Fruit fly (Drosophila melanogaster) whole organism, embryonic: ENCODE data around the gene CG14410.

ENCODE experiments used
- CG11093 ChIP-seq: fragments of 200-800 bp; sonication (Bioruptor generic); IDR thresholded peaks from 3 replicates; pipeline ENCODE4 v1.3.6; 2022; ENCODE audit warnings: missing biosample characterization, missing genetic modification characterization
- CG13296 ChIP-seq: fragments of 200-800 bp; sonication (Bioruptor generic); optimal IDR thresholded peaks from 3 replicates; lab custom pipeline; 2018; ENCODE audit warnings: missing biosample characterization, mild to moderate bottlenecking, missing genetic modification characterization
- CG15011 ChIP-seq: fragments of 200-800 bp; sonication (Bioruptor generic); optimal IDR thresholded peaks from 3 replicates; lab custom pipeline; 2018; ENCODE audit warnings: missing biosample characterization, mild to moderate bottlenecking, missing genetic modification characterization
- CG15073 ChIP-seq: fragments of 200-800 bp; sonication (Bioruptor generic); optimal IDR thresholded peaks from 2 replicates; lab custom pipeline; 2016; ENCODE audit warnings: missing biosample characterization, missing genetic modification characterization
- CG16815 ChIP-seq: fragments of 200-800 bp; sonication (Bioruptor generic); optimal IDR thresholded peaks from 3 replicates; lab custom pipeline; 2017; ENCODE audit warnings: missing biosample characterization, mild to moderate bottlenecking, missing genetic modification characterization
- CG17359 ChIP-seq: fragments of 200-800 bp; sonication (Bioruptor generic); optimal IDR thresholded peaks from 3 replicates; lab custom pipeline; 2018; ENCODE audit warnings: missing biosample characterization, mild to moderate bottlenecking, missing genetic modification characterization, moderate library complexity
- CG18619 ChIP-seq: fragments of 200-800 bp; sonication (Bioruptor generic); optimal IDR thresholded peaks from 3 replicates; lab custom pipeline; 2017; ENCODE audit warnings: missing biosample characterization, mild to moderate bottlenecking, missing genetic modification characterization
- CG18764 ChIP-seq: fragments of 200-800 bp; sonication (Bioruptor generic); optimal IDR thresholded peaks from 3 replicates; lab custom pipeline; 2016; ENCODE audit warnings: missing biosample characterization, missing genetic modification characterization
- CG2116 ChIP-seq: fragments of 200-800 bp; sonication (Bioruptor generic); optimal IDR thresholded peaks from 3 replicates; lab custom pipeline; 2018; ENCODE audit warnings: missing biosample characterization, mild to moderate bottlenecking, missing genetic modification characterization
- CG3995 ChIP-seq: fragments of 200-800 bp; sonication (Bioruptor generic); optimal IDR thresholded peaks from 3 replicates; lab custom pipeline; 2016; ENCODE audit warnings: missing biosample characterization, missing genetic modification characterization
- CG4282 ChIP-seq: fragments of 200-800 bp; sonication (Bioruptor generic); optimal IDR thresholded peaks from 2 replicates; lab custom pipeline; 2016; ENCODE audit warnings: missing biosample characterization, missing genetic modification characterization
- CG43689 ChIP-seq: fragments of 200-800 bp; sonication (Bioruptor generic); IDR thresholded peaks from 2 replicates; pipeline ENCODE4 v1.3.6; 2022; ENCODE audit warnings: missing biosample characterization, missing genetic modification characterization
- CG7839 ChIP-seq: fragments of 200-800 bp; sonication (Bioruptor generic); optimal IDR thresholded peaks from 3 replicates; lab custom pipeline; 2018; ENCODE audit warnings: missing biosample characterization, mild to moderate bottlenecking, missing genetic modification characterization, moderate library complexity
- CG8944 ChIP-seq: fragments of 200-800 bp; sonication (Bioruptor generic); optimal IDR thresholded peaks from 3 replicates; lab custom pipeline; 2016; ENCODE audit warnings: missing biosample characterization, missing genetic modification characterization
- CG9437 ChIP-seq: fragments of 200-800 bp; sonication (Bioruptor generic); optimal IDR thresholded peaks from 2 replicates; lab custom pipeline; 2018; ENCODE audit warnings: missing biosample characterization, mild to moderate bottlenecking, missing genetic modification characterization
- Camta ChIP-seq: fragments of 200-800 bp; sonication (Bioruptor generic); optimal IDR thresholded peaks from 2 replicates; lab custom pipeline; 2016; ENCODE audit warnings: missing biosample characterization, missing genetic modification characterization
- CrebB ChIP-seq: fragments of 200-800 bp; sonication (Bioruptor generic); optimal IDR thresholded peaks from 3 replicates; lab custom pipeline; 2018; ENCODE audit warnings: missing biosample characterization, mild to moderate bottlenecking, missing genetic modification characterization
- D ChIP-seq, 2 experiments: fragments of 200-800 bp in 1 of 2; fragments of >200 bp in 1 of 2; sonication (Bioruptor generic) in 1 of 2; optimal IDR thresholded peaks; 2 replicates in 1 of 2; 3 replicates in 1 of 2; lab custom pipeline; 2017; ENCODE audit warnings: mild to moderate bottlenecking in 1 of 2, missing biosample characterization in 1 of 2, missing genetic modification characterization in 1 of 2, missing genetic modification reagents in 1 of 2
- Dip3 ChIP-seq: fragments of 200-800 bp; sonication (Bioruptor generic); optimal IDR thresholded peaks from 3 replicates; lab custom pipeline; 2016; ENCODE audit warnings: missing biosample characterization, missing genetic modification characterization
- E2f2 ChIP-seq: fragments of 200-800 bp; sonication (Bioruptor generic); IDR thresholded peaks from 2 replicates; pipeline ENCODE4 v1.3.6; 2022; ENCODE audit warnings: missing biosample characterization, missing genetic modification characterization
- GATAe ChIP-seq: fragments of 200-800 bp; sonication (Bioruptor generic); conservative IDR thresholded peaks from 2 replicates; pipeline ENCODE4 v1.3.6; 2022; ENCODE audit warnings: missing biosample characterization, missing genetic modification characterization
- HmgZ ChIP-seq: fragments of 200-800 bp; sonication (Bioruptor generic); optimal IDR thresholded peaks from 2 replicates; lab custom pipeline; 2018; ENCODE audit warnings: missing biosample characterization, mild to moderate bottlenecking, missing genetic modification characterization
- Hmx ChIP-seq: fragments of 200-800 bp; sonication (Bioruptor generic); optimal IDR thresholded peaks from 2 replicates; lab custom pipeline; 2016; ENCODE audit warnings: missing biosample characterization, missing genetic modification characterization
- Hr51 ChIP-seq, 2 experiments: fragments of 200-800 bp; sonication (Bioruptor generic); optimal IDR thresholded peaks; 2 replicates in 1 of 2; 3 replicates in 1 of 2; lab custom pipeline; 2016 to 2018; ENCODE audit warnings: missing biosample characterization in 2 of 2, missing genetic modification characterization in 2 of 2, mild to moderate bottlenecking in 1 of 2, moderate library complexity in 1 of 2
- Lim3 ChIP-seq: fragments of 200-800 bp; sonication (Bioruptor generic); IDR thresholded peaks from 2 replicates; pipeline ENCODE4 v1.3.6; 2022; ENCODE audit warnings: missing biosample characterization, missing genetic modification characterization
- Max ChIP-seq: fragments of 200-800 bp; sonication (Bioruptor generic); optimal IDR thresholded peaks from 2 replicates; lab custom pipeline; 2016; ENCODE audit warnings: missing biosample characterization, mild to moderate bottlenecking, missing genetic modification characterization
- Mrtf ChIP-seq: fragments of 200-800 bp; sonication (Bioruptor generic); IDR thresholded peaks from 3 replicates; pipeline ENCODE4 v1.3.6; 2022; ENCODE audit warnings: missing biosample characterization, missing genetic modification characterization
- Nf-YC ChIP-seq: fragments of 200-800 bp; optimal IDR thresholded peaks from 3 replicates; lab custom pipeline; 2019; ENCODE audit warnings: missing biosample characterization, mild to moderate bottlenecking, missing genetic modification characterization, moderate library complexity
- Ravus ChIP-seq: fragments of 200-800 bp; sonication (Bioruptor generic); IDR thresholded peaks from 2 replicates; pipeline ENCODE4 v1.3.6; 2022; ENCODE audit warnings: missing biosample characterization, missing genetic modification characterization
- Sin3A ChIP-seq: fragments of >200 bp; optimal IDR thresholded peaks from 2 replicates; lab custom pipeline; 2018
- Trl ChIP-seq, 3 experiments: fragments of >200 bp in 2 of 3; fragments of 200-800 bp in 1 of 3; sonication (Bioruptor generic) in 1 of 3; optimal IDR thresholded peaks; 2 replicates in 1 of 3; 3 replicates in 2 of 3; lab custom pipeline; 2016 to 2017; ENCODE audit warnings: missing biosample characterization in 1 of 3, missing genetic modification characterization in 1 of 3
- abd-A ChIP-seq: fragments of 200-800 bp; sonication (Bioruptor generic); optimal IDR thresholded peaks from 3 replicates; lab custom pipeline; 2019; ENCODE audit warnings: missing biosample characterization, mild to moderate bottlenecking, missing genetic modification characterization, moderate library complexity
- ara ChIP-seq: fragments of 200-800 bp; sonication (Bioruptor generic); IDR thresholded peaks from 2 replicates; pipeline ENCODE4 v1.3.6; 2022; ENCODE audit warnings: missing biosample characterization, missing genetic modification characterization
- chinmo ChIP-seq: fragments of 200-800 bp; sonication (Bioruptor generic); IDR thresholded peaks from 4 replicates; pipeline ENCODE4 v1.3.6; 2022; ENCODE audit warnings: missing biosample characterization, missing genetic modification characterization; ENCODE audit not compliant: partially characterized antibody
- dan ChIP-seq: fragments of 200-800 bp; sonication (Bioruptor generic); IDR thresholded peaks from 2 replicates; pipeline ENCODE4 v1.3.6; 2022; ENCODE audit warnings: missing biosample characterization, missing genetic modification characterization
- ems ChIP-seq: fragments of 200-800 bp; sonication (Bioruptor generic); optimal IDR thresholded peaks from 3 replicates; lab custom pipeline; 2016; ENCODE audit warnings: missing biosample characterization, missing genetic modification characterization
- ewg ChIP-seq: fragments of 200-800 bp; sonication (Bioruptor generic); optimal IDR thresholded peaks from 3 replicates; lab custom pipeline; 2017; ENCODE audit warnings: mild to moderate bottlenecking, missing biosample characterization, missing genetic modification reagents, missing genetic modification characterization
- gsb-n ChIP-seq: fragments of 200-800 bp; sonication (Bioruptor generic); optimal IDR thresholded peaks from 3 replicates; lab custom pipeline; 2018; ENCODE audit warnings: missing biosample characterization, mild to moderate bottlenecking, missing genetic modification characterization
- jing ChIP-seq: fragments of 200-800 bp; sonication (Bioruptor generic); optimal IDR thresholded peaks from 2 replicates; lab custom pipeline; 2018; ENCODE audit warnings: missing biosample characterization, mild to moderate bottlenecking, missing genetic modification characterization
- lab ChIP-seq: fragments of 200-800 bp; sonication (Bioruptor generic); optimal IDR thresholded peaks from 3 replicates; lab custom pipeline; 2017; ENCODE audit warnings: missing biosample characterization, missing genetic modification characterization, mild to moderate bottlenecking, moderate library complexity, missing genetic modification reagents
- mirr ChIP-seq: fragments of 200-800 bp; sonication (Bioruptor generic); optimal IDR thresholded peaks from 3 replicates; lab custom pipeline; 2018; ENCODE audit warnings: missing biosample characterization, mild to moderate bottlenecking, missing genetic modification characterization
- pzg ChIP-seq: fragments of 200-800 bp; sonication (Bioruptor generic); optimal IDR thresholded peaks from 3 replicates; lab custom pipeline; 2018; ENCODE audit warnings: missing biosample characterization, mild to moderate bottlenecking, missing genetic modification characterization, moderate library complexity
- run ChIP-seq: fragments of 200-800 bp; sonication (Bioruptor generic); optimal IDR thresholded peaks from 3 replicates; lab custom pipeline; 2018; ENCODE audit warnings: missing biosample characterization, mild to moderate bottlenecking, missing genetic modification characterization
- sisA ChIP-seq: fragments of 200-800 bp; sonication (Bioruptor generic); IDR thresholded peaks from 2 replicates; pipeline ENCODE4 v1.3.6; 2022; ENCODE audit warnings: missing biosample characterization, missing genetic modification characterization
- slou ChIP-seq: fragments of 200-800 bp; sonication (Bioruptor generic); optimal IDR thresholded peaks from 3 replicates; lab custom pipeline; 2016; ENCODE audit warnings: missing biosample characterization, missing genetic modification characterization
- slp2 ChIP-seq: fragments of 200-800 bp; sonication (Bioruptor generic); optimal IDR thresholded peaks from 2 replicates; lab custom pipeline; 2016; ENCODE audit warnings: missing biosample characterization, missing genetic modification characterization
- sob ChIP-seq: fragments of 200-800 bp; sonication (Bioruptor generic); IDR thresholded peaks from 2 replicates; pipeline ENCODE4 v1.3.6; 2022; ENCODE audit warnings: missing biosample characterization, missing genetic modification characterization
- vvl ChIP-seq: fragments of 200-800 bp; sonication (Bioruptor generic); IDR thresholded peaks from 2 replicates; pipeline ENCODE4 v1.3.6; 2022; ENCODE audit warnings: missing biosample characterization, missing genetic modification characterization
- yki ChIP-seq: fragments of >200 bp; optimal IDR thresholded peaks from 3 replicates; lab custom pipeline; 2018
- zfh1 ChIP-seq: fragments of 200-800 bp; sonication (Bioruptor generic); IDR thresholded peaks from 3 replicates; pipeline ENCODE4 v1.3.6; 2022; ENCODE audit warnings: missing biosample characterization, missing genetic modification characterization

Gene CG14410

dm6 chrX:14848755-14849354 lies 12.3 kb downstream of the CG14410 start, which contains the start of gene CG9522 (continued):
- TF ChIP-seq CG43689 (GFP tag; lab: Robert Waterston, UW): no peak
- TF ChIP-seq jing (GFP tag; lab: Kevin White, UChicago): no peak
- TF ChIP-seq mirr (GFP tag; lab: Kevin White, UChicago): no peak
- TF ChIP-seq CG15011 (GFP tag; lab: Kevin White, UChicago): peak; percentile 34
- peak; percentile 35 for TF ChIP-seq CG9437 (GFP tag; lab: Kevin White, UChicago)
- no peak for TF ChIP-seq CG15073 (GFP tag; lab: Kevin White, UChicago)
- peak; percentile 72 for TF ChIP-seq CG11093 (GFP tag; lab: Robert Waterston, UW)
- TF ChIP-seq CG16815 (GFP tag; lab: Kevin White, UChicago): peak; percentile 50
- TF ChIP-seq HmgZ (tag; lab: Kevin White, UChicago): peak; percentile 33
- TF ChIP-seq vvl (GFP tag; lab: Robert Waterston, UW): peak; percentile 90
- TF ChIP-seq Max (GFP tag; lab: Kevin White, UChicago): peak; percentile 28
- no peak for TF ChIP-seq pzg (GFP tag; lab: Kevin White, UChicago)
- peak; percentile 76 for TF ChIP-seq sob (GFP tag; lab: Robert Waterston, UW)
- TF ChIP-seq Lim3 (GFP tag; lab: Robert Waterston, UW): 0 out of 2 replicates have a peak, but pooled peaks have one; percentile 39
- TF ChIP-seq CG3995 (GFP tag; lab: Kevin White, UChicago): no peak
- peak; percentile 51 for TF ChIP-seq Dip3 (GFP tag; lab: Kevin White, UChicago)
- peak; percentile 37 for TF ChIP-seq Camta (GFP tag; lab: Kevin White, UChicago)
- no peak for TF ChIP-seq abd-A (tag; lab: Kevin White, UChicago)
- TF ChIP-seq CG13296 (GFP tag; lab: Kevin White, UChicago): peak; percentile 63
- TF ChIP-seq Mrtf (GFP tag; lab: Robert Waterston, UW): 0 out of 3 replicates have a peak, but pooled peaks have one; percentile 57
- peak; percentile 29 for TF ChIP-seq CG18764 (GFP tag; lab: Kevin White, UChicago)
- no peak for TF ChIP-seq Sin3A (lab: Kevin White, UChicago)
- TF ChIP-seq chinmo (GFP tag; lab: Robert Waterston, UW): no peak
- no peak for TF ChIP-seq dan (GFP tag; lab: Robert Waterston, UW)
- no peak for TF ChIP-seq Nf-YC (tag; lab: Kevin White, UChicago)
- TF ChIP-seq ara (GFP tag; lab: Robert Waterston, UW): peak; percentile 75
- TF ChIP-seq ems (GFP tag; lab: Kevin White, UChicago): peak; percentile 27
- peak; percentile 40 for TF ChIP-seq CG18619 (GFP tag; lab: Kevin White, UChicago)
- TF ChIP-seq yki (lab: Kevin White, UChicago): no peak
- TF ChIP-seq sisA (GFP tag; lab: Robert Waterston, UW): peak; percentile 70
- peak; percentile 85 for TF ChIP-seq zfh1
- peak; percentile 83 for TF ChIP-seq lab
- TF ChIP-seq GATAe (GFP tag; lab: Robert Waterston, UW): peak; percentile 11; the same call in 1 of the 2 replicates
- peak; percentile 43; the same call in 1 of the 2 replicates for TF ChIP-seq E2f2
- TF ChIP-seq CG8944 (GFP tag; lab: Kevin White, UChicago): peak; percentile 18
- TF ChIP-seq Hr51 (GFP tag; optimal IDR thresholded peaks at IDR 0.05; lab: Kevin White, UChicago): peak; percentile 13 to 58
- TF ChIP-seq CG7839 (tag; lab: Kevin White, UChicago): peak; percentile 70
- no peak for TF ChIP-seq CG4282 (GFP tag; lab: Kevin White, UChicago)
- peak; percentile 20 for TF ChIP-seq CG2116 (GFP tag; lab: Kevin White, UChicago)
- peak; percentile 14 for TF ChIP-seq slp2
- TF ChIP-seq CG17359 (tag; lab: Kevin White, UChicago): peak; percentile 77
- TF ChIP-seq Trl (optimal IDR thresholded peaks at IDR 0.05; lab: Kevin White, UChicago): no peak
- peak; percentile 50 for TF ChIP-seq Trl (GFP tag; optimal IDR thresholded peaks at IDR 0.05; lab: Kevin White, UChicago)
- no peak for TF ChIP-seq CrebB (tag; lab: Kevin White, UChicago)
- no peak; the same call in 1 of the 2 replicates for TF ChIP-seq Ravus
- TF ChIP-seq ewg: peak; percentile 51
- peak; percentile 19 for TF ChIP-seq slou (GFP tag; lab: Kevin White, UChicago)
- TF ChIP-seq gsb-n (tag; lab: Kevin White, UChicago): peak; percentile 83
- no peak for TF ChIP-seq D (optimal IDR thresholded peaks at IDR 0.05; lab: Kevin White, UChicago)
- peak; percentile 77 for TF ChIP-seq D (GFP tag; optimal IDR thresholded peaks at IDR 0.05; lab: Kevin White, UChicago)
- peak; percentile 53 for TF ChIP-seq run
- no peak for TF ChIP-seq Hmx
